Fruit fly (Drosophila melanogaster) whole organism, embryonic: Measurements from ENCODE around the gene Ir25a.

Experiments
- Asciz ChIP-seq: fragments of 200-800 bp; sonication (Bioruptor generic); optimal IDR thresholded peaks from 2 replicates; lab custom pipeline; 2017; ENCODE audit warnings: missing biosample characterization, mild to moderate bottlenecking, missing genetic modification characterization, missing genetic modification reagents
- Bteb2 ChIP-seq: fragments of 200-800 bp; sonication (Bioruptor generic); optimal IDR thresholded peaks from 2 replicates; lab custom pipeline; 2016; ENCODE audit warnings: missing biosample characterization, missing genetic modification characterization
- CG13123 ChIP-seq: fragments of 200-800 bp; sonication (Bioruptor generic); optimal IDR thresholded peaks from 2 replicates; lab custom pipeline; 2016; ENCODE audit warnings: missing biosample characterization, missing genetic modification characterization
- CG17359 ChIP-seq: fragments of 200-800 bp; sonication (Bioruptor generic); optimal IDR thresholded peaks from 3 replicates; lab custom pipeline; 2018; ENCODE audit warnings: missing biosample characterization, mild to moderate bottlenecking, missing genetic modification characterization, moderate library complexity
- CG34224 ChIP-seq: fragments of 200-800 bp; sonication (Bioruptor generic); IDR thresholded peaks from 3 replicates; pipeline ENCODE4 v1.3.6; 2022; ENCODE audit warnings: missing biosample characterization, missing genetic modification characterization; ENCODE audit not compliant: partially characterized antibody
- Dp ChIP-seq: fragments of 200-800 bp; sonication (Bioruptor generic); optimal IDR thresholded peaks from 2 replicates; lab custom pipeline; 2018; ENCODE audit warnings: missing biosample characterization, mild to moderate bottlenecking, missing genetic modification characterization, moderate library complexity
- Eip74EF ChIP-seq, 2 experiments: fragments of 200-800 bp in 1 of 2; fragments of >200 bp in 1 of 2; sonication (Bioruptor generic) in 1 of 2; optimal IDR thresholded peaks; 2 replicates each; lab custom pipeline; 2017 to 2019; ENCODE audit warnings: missing biosample characterization in 2 of 2, missing genetic modification characterization in 2 of 2, mild to moderate bottlenecking in 1 of 2, moderate library complexity in 1 of 2
- H2.0 ChIP-seq: fragments of 200-800 bp; sonication (Bioruptor generic); IDR thresholded peaks from 2 replicates; pipeline ENCODE4 v1.3.6; 2022; ENCODE audit warnings: missing biosample characterization, missing genetic modification characterization
- MBD-R2 ChIP-seq: fragments of 200-800 bp; sonication (Bioruptor generic); IDR thresholded peaks from 2 replicates; pipeline ENCODE4 v1.3.6; 2022; ENCODE audit warnings: missing biosample characterization, missing genetic modification characterization
- NK7.1 ChIP-seq: fragments of 200-800 bp; sonication (Bioruptor generic); optimal IDR thresholded peaks from 3 replicates; lab custom pipeline; 2016; ENCODE audit warnings: missing biosample characterization, missing genetic modification characterization
- fd96Cb ChIP-seq: fragments of 200-800 bp; sonication (Bioruptor generic); optimal IDR thresholded peaks from 2 replicates; lab custom pipeline; 2018; ENCODE audit warnings: missing biosample characterization, mild to moderate bottlenecking, missing genetic modification characterization, moderate library complexity
- h ChIP-seq: fragments of >200 bp; optimal IDR thresholded peaks from 2 replicates; lab custom pipeline; 2017
- luna ChIP-seq: fragments of 200-800 bp; sonication (Bioruptor generic); optimal IDR thresholded peaks from 2 replicates; lab custom pipeline; 2016; ENCODE audit warnings: missing biosample characterization, missing genetic modification characterization

DNA sequence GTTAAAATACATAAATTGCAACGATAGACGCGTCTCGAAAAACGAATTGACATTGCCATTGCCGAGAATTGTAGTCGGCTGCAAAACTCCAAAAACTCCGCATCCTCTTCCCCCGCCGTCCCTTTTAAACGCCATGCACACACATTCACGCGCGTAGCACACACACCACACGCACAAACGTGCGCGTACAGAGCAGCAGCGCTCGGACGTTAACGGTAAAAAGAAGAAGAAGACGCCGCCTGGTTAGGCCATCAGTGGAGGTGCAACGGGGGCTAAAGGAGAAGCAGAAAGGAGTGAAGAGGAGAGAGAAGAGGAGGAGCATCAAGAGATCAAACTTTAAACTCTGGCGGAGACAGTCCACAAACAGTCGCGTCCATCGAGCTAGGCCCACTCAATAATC lies 12.8 kb downstream of the Ir25a start:
- no peak for TF ChIP-seq CG34224 (GFP tag; lab: Robert Waterston, UW)
- TF ChIP-seq fd96Cb (tag; lab: Kevin White, UChicago), result no peak
- no peak for TF ChIP-seq Dp (GFP tag; lab: Kevin White, UChicago)
- TF ChIP-seq Eip74EF (GFP tag; optimal IDR thresholded peaks at IDR 0.05; lab: Kevin White, UChicago), result no peak
- TF ChIP-seq MBD-R2, result no peak
- TF ChIP-seq luna (GFP tag; lab: Kevin White, UChicago), result no peak
- no peak for TF ChIP-seq CG17359 (tag; lab: Kevin White, UChicago)
- no peak for TF ChIP-seq Asciz (GFP tag; lab: Kevin White, UChicago)
- no peak for TF ChIP-seq H2.0
- TF ChIP-seq CG13123, result no peak
- TF ChIP-seq Bteb2 (GFP tag; lab: Kevin White, UChicago), result no peak
- no peak for TF ChIP-seq NK7.1 (GFP tag; lab: Kevin White, UChicago)
- no peak for TF ChIP-seq h (lab: Kevin White, UChicago)
